Fruit fly (Drosophila melanogaster) Kc167 (cell line): ENCODE data around the gene Cpr11B.

ENCODE experiments used
- Myc ChIP-seq: fragments of >200 bp; optimal IDR thresholded peaks from 2 replicates; lab custom pipeline; 2017; ENCODE audit warnings: missing external identifiers
- Sin3A ChIP-seq: fragments of >200 bp; optimal IDR thresholded peaks from 2 replicates; lab custom pipeline; 2018; ENCODE audit warnings: missing external identifiers
- h ChIP-seq: fragments of >200 bp; optimal IDR thresholded peaks from 3 replicates; lab custom pipeline; 2018; ENCODE audit warnings: missing external identifiers
- insv ChIP-seq: fragments of >200 bp; optimal IDR thresholded peaks from 3 replicates; lab custom pipeline; 2018; ENCODE audit warnings: missing external identifiers
- psq ChIP-seq: fragments of >200 bp; optimal IDR thresholded peaks from 2 replicates; lab custom pipeline; 2017; ENCODE audit warnings: missing external identifiers
- ttk ChIP-seq: sonication (Bioruptor generic); optimal IDR thresholded peaks from 2 replicates; lab custom pipeline; 2017; ENCODE audit warnings: missing external identifiers

Gene Cpr11B

DNA sequence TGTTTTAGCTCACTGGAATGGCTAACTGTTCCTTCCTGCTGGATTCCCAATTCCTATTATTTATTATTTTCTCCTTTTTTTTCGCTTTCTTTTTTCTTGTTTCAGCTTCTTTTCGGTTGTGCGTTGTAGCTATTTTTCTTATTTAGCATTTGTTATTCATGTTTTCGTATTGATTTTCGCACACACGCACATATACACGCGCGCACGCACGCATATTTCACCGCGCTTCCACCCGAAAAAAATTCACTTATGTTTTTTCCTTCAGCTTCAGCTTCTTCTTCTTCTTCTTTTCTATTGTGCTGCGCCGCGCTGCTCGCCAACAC, 29.7 kb downstream of the Cpr11B start:
- no peak for TF ChIP-seq Myc (lab: Kevin White, UChicago)
- no peak for TF ChIP-seq h
- TF ChIP-seq ttk, result no peak
- no peak for TF ChIP-seq Sin3A (lab: Kevin White, UChicago)
- TF ChIP-seq psq (lab: Kevin White, UChicago), result no peak
- no peak for TF ChIP-seq insv (lab: Kevin White, UChicago)

DNA sequence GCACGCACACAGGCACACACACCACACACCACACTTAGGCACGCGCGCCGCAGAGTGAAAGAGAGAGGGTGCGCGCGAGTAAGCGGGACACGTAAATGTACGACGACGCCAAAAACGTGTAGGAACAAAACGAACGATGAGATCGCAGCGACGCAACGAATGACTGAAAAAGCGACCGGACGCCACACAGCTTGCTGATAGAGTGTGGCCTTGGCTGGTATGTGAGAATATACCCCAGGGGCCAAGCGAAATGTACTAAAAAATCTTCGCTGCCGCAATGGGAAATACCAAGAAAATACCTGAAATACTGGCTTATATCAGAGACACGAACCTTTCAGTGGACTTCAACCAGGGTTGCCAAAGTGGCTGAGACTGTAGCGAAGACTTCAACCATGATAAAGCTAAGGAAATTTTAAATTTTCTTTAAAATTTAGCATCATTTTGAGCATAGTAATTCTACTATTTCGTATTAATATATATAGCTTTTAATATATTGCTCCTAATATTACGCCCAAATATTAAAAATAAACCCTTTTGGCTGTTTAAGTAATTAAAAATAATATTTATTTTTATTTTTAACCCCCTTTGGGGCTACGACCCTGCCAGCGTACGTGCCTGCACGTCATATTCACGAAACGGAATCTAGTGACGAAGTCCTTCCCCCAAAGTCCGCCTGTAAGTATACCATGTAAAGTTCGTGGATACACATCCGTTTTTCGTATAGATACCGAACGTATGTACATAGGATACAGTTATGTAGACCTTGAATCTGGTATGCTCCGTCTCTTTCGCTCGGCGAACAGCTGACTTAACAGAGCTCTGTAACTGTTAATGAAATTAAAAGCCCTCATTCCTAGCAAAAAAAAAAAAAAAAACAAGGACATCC, 30.3 kb downstream of the Cpr11B start, which contains the start of gene Pits:
Pits (minus strand) TSS at position 210 of the 886 bp plus-strand sequence.
- no peak for TF ChIP-seq psq (lab: Kevin White, UChicago)
- TF ChIP-seq h, result no peak
- no peak for TF ChIP-seq insv (lab: Kevin White, UChicago)
- TF ChIP-seq Myc (lab: Kevin White, UChicago), result no peak
- no peak for TF ChIP-seq ttk
- no peak for TF ChIP-seq Sin3A (lab: Kevin White, UChicago)

DNA sequence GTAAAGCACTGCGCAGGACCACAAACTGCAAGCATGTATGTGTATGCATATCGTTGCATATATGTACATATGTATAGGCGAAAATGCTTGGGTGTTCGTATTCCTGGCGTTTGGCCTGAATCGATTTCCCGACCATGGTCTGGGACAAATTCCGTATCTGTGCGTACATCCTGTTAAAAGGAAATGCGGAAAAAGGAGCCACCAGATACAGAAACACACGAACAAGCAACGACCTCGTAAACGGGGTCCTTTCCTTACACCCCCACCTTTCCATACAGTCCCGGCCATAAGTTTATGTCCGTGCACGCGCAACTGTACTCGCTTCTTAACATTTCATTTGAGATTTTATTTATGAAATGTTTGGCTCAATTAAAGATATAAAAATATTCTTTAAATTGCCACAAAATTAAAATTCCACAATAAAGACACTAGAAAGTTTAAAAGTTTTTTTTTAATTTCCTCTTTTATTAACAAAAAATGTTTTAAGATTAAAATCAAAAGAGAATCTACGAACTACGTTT, 31.0 kb downstream of the Cpr11B start:
- TF ChIP-seq insv (lab: Kevin White, UChicago) (no peak), ttk (no peak), psq (lab: Kevin White, UChicago) (no peak), Myc (lab: Kevin White, UChicago) (no peak), Sin3A (lab: Kevin White, UChicago) (no peak), h (no peak)

DNA sequence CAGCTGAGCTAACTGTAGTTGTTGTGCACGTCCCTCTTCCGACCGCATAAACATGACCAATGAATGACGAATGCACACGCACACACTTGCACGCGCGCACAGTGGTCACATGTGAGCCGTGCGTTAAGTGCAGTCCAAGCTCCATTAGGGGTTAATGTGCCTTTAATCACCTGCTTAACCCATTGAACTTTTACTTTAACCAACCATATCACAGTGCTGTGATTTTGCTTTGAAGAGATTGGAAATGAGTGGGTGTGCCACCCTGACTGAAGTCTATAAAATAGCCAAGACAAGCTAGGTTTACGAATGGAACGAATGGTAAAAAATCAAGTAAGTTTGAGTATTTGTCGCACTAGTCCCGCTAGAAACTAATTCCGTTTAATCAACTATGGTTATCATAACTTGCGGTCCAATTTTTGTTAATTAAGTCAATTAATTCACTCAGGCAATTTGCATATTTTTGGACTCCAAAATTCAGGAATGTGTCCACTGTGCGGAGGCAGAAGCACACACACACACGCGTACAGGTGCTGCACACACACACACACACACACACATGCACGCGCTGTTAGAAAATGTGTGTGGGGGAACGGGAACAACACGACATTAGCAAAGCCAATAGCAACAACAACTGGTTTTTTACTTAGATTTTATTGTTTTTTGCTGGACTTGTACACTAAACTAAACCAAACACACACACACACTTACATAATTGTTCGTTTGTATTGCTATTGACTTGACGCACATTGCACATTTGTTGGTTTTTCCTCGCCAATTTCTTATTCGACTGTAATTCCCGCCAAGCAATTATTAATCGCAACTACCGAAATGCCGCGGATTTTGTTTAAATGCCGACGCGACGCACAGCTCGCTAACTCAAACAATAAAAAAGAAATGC, 38.5 kb downstream of the Cpr11B start:
- no peak for TF ChIP-seq psq (lab: Kevin White, UChicago)
- TF ChIP-seq Sin3A (lab: Kevin White, UChicago), result no peak
- no peak for TF ChIP-seq ttk
- TF ChIP-seq insv (lab: Kevin White, UChicago), result no peak
- no peak for TF ChIP-seq Myc (lab: Kevin White, UChicago)
- TF ChIP-seq h, result no peak

DNA sequence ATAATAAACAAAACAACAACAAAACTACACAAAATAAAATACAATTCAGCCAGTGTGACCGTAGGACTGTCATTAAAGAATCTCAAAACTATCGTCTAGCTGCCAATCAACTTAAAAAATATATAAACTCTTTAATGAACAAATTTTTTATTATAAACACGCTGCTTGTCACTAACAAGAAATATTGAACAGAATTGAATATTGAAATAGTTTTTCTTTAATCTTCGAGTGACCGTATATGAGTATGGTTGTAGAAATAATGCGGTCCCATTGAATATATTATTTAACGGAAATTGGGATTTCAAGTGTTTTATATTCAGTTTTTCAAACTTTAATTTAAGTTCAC, 39.2 kb downstream of the Cpr11B start, which contains the start of gene LIMK1:
LIMK1 (minus strand) TSS at position 73 of the 346 bp plus-strand sequence.
- TF ChIP-seq ttk (no peak), Sin3A (lab: Kevin White, UChicago) (no peak), psq (lab: Kevin White, UChicago) (no peak), Myc (lab: Kevin White, UChicago) (no peak), insv (lab: Kevin White, UChicago) (no peak), h (no peak)

DNA sequence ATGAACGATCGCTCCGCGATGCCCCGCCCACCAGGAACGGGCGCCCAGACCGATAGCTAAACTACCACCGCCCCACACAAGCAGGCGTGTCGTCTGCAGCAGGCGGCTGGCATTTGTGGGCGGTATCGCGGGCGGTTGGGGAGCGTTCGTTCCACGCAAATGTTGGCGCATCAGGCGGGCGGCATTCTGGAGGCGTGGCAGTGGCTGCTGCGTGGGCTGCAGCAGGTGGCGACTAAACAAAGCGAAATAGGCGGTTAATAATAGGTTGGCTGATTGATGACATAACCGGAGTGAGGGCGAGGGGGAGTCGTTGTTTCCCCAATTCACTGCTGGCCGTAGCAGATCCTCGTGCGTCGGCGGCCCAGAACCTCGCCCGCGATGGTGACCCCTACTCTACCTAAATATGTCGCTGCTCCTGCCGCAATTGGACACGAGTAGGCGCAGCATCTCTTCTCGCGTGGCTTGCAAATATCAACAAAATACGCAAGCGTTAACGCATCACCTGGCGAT, 42.2 kb downstream of the Cpr11B start:
- TF ChIP-seq ttk (no peak), insv (lab: Kevin White, UChicago) (no peak), psq (lab: Kevin White, UChicago) (no peak), Myc (lab: Kevin White, UChicago) (no peak), h (no peak)

DNA sequence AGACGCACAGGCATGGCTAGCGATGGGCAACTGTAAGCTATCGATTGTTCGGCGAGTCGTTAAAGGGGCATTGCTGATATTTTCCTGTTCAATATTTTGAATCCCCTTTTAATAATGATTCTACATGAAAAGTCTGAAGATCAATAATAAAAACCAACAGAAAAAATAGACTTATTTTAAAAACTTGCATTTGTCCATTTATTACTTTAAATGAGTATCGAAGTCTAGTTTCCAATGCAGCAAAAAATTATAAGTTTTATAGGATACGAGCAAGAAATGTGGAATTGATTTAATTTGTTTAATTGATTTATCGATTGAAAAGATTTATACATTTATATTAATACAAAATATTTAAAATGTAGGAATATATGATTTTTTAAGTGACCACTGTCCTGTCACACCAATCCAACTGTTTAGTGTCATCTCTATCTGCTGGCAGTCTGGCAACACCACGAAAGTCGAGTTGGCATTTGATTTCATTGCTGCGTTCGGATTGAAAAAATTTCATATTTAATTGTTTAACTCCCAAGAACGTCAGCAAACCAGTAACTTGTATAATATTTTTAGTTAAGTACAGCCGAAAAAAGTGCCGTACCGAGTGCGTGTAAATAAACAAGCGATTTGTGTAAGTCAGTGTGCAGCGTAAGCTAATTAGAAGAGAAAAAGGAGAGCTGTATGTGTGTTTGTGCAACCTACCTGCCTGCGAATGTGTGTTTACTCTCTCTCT, 42.8 kb downstream of the Cpr11B start, which contains the start of the genes CG1824 and Sec16:
CG1824 (minus strand) TSS at position 15 of the 727 bp plus-strand sequence.
Sec16 (plus strand) TSS at position 438 of the 727 bp plus-strand sequence.
- TF ChIP-seq insv (lab: Kevin White, UChicago) (no peak), h (no peak), psq (lab: Kevin White, UChicago) (no peak), Myc (lab: Kevin White, UChicago) (no peak), Sin3A (lab: Kevin White, UChicago) (no peak), ttk (no peak)

DNA sequence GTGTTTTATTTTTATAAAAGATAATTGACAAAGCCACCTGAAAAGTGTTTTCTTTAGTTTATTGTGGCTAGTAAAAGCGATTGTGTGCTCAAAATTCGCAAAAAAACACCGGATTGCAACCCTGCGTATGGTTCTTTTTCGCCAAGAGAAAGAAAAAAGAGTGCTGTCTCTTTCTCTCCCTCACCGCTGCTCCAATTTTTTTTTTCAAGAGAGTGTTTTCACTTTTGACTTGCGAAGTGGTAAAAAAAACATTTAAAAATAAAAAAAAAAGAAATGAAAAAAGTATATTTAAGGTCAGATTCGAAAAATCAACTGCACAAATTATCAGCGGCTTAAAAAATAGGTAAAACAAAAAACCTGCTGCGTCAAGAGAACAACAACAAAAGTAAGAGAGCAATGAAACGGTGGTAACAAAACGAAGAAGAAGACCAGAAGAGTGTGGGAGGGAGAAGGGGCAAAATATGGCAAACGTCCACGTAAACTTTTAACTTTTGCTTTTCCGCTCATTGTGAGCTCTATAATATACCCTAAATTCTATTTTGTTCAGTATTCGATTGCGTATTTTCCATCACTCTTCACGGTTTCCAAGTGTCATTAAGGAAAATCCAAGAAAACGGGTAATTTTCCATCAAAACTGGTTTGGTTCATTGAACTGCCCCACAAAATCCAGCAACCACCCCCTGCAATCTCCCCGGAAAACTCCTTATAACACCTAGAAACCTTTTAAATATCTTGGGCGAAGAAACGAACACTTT, 43.6 kb downstream of the Cpr11B start:
- TF ChIP-seq Myc (lab: Kevin White, UChicago) (no peak), psq (lab: Kevin White, UChicago) (no peak), Sin3A (lab: Kevin White, UChicago) (no peak), insv (lab: Kevin White, UChicago) (no peak), h (no peak), ttk (no peak)

DNA sequence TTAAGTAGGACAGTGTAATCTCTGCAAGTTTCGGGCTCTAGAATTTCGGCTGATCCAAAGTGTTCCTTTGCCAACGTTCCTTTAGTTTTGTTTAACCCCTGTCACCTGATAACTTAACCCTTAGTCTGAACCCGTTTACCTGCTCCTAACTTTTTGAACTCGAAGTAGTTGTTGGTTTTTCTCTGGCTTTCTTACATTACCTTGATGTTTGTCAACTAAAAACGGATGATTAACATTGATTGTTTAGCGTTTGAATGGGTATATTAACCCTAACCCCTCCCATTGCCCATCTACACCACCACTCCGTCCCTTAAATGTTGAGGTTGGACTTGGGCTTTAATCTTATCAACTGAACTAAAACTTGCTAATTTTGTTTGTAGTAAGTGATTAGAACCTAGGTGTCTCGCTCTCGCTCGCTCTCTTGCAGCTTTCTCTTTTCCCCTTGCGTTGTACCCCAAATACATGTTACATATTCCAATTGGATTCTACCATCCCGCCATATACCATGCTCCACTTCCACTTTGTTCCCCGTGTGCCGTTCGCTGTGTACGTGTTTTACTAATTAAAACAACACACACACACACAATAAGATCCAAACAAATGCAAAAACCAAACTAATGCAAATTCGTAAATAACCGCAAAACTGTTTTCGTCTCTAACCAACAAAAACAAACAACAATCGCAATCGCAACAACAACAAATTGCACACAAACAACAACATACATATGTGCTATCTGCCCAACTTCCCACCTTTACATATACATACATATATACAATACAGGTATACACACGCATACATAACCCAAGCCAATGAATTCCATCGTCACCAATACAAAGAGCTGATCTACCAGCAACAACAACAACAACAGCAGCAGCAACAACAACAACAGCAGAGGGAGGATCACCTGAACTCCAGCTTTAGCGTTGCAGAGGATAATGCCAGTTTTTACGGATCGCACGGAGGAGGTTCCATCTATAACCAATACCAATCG, 48.2 kb downstream of the Cpr11B start:
- no peak for TF ChIP-seq Sin3A (lab: Kevin White, UChicago)
- TF ChIP-seq Myc (lab: Kevin White, UChicago), result no peak
- TF ChIP-seq ttk, result no peak
- TF ChIP-seq h, result no peak
- no peak for TF ChIP-seq psq (lab: Kevin White, UChicago)
- no peak for TF ChIP-seq insv (lab: Kevin White, UChicago)
